Worm (Caenorhabditis elegans) whole organism, L3 larva: ENCODE results near the gene srh-56.

ENCODE experiments used
- ZK546.5 ChIP-seq: sonication (generic microtip); optimal IDR thresholded peaks from 2 replicates; lab custom pipeline; 2017; ENCODE audit warnings: missing biosample characterization, missing genetic modification characterization
- aly-2 ChIP-seq: fragments of 150-350 bp; optimal IDR thresholded peaks from 2 replicates; lab custom pipeline; 2014; ENCODE audit warnings: missing biosample characterization, missing genetic modification characterization
- ama-1 ChIP-seq: fragments of 150-350 bp; optimal IDR thresholded peaks from 2 replicates; lab custom pipeline; 2018
- ceh-16 ChIP-seq: sonication (generic microtip); optimal IDR thresholded peaks from 2 replicates; lab custom pipeline; 2017; ENCODE audit warnings: missing biosample characterization, missing genetic modification characterization
- ceh-28 ChIP-seq: fragments of 150-350 bp; optimal IDR thresholded peaks from 2 replicates; lab custom pipeline; 2014; ENCODE audit warnings: missing biosample characterization, missing genetic modification reagents, missing genetic modification characterization
- ceh-82 ChIP-seq: fragments of 150-350 bp; optimal IDR thresholded peaks from 2 replicates; lab custom pipeline; 2014; ENCODE audit warnings: missing biosample characterization, missing genetic modification characterization
- ceh-9 ChIP-seq: sonication (generic microtip); optimal IDR thresholded peaks from 2 replicates; lab custom pipeline; 2018; ENCODE audit warnings: missing biosample characterization, missing genetic modification characterization
- daf-12 ChIP-seq: fragments of 150-350 bp; optimal IDR thresholded peaks from 2 replicates; lab custom pipeline; 2014; ENCODE audit warnings: missing biosample characterization, missing genetic modification reagents, missing genetic modification characterization
- egl-27 ChIP-seq: sonication (generic microtip); optimal IDR thresholded peaks from 4 replicates; lab custom pipeline; 2017; ENCODE audit warnings: missing biosample characterization, missing genetic modification reagents, missing genetic modification characterization
- elt-1 ChIP-seq: fragments of 150-350 bp; optimal IDR thresholded peaks from 2 replicates; lab custom pipeline; 2014; ENCODE audit warnings: missing biosample characterization, missing genetic modification characterization
- elt-2 ChIP-seq: sonication (generic microtip); optimal IDR thresholded peaks from 2 replicates; lab custom pipeline; 2016; ENCODE audit warnings: missing genetic modification reagents, mild to moderate bottlenecking, missing genetic modification characterization, missing compliant biosample characterization
- elt-3 ChIP-seq, 3 experiments: fragments of 150-350 bp in 1 of 3; sonication (generic microtip) in 2 of 3; optimal IDR thresholded peaks; 2 replicates in 2 of 3; 4 replicates in 1 of 3; lab custom pipeline; 2014 to 2017; ENCODE audit warnings: missing biosample characterization in 3 of 3, missing genetic modification characterization in 3 of 3
- eor-1 ChIP-seq, 2 experiments: fragments of 150-350 bp; optimal IDR thresholded peaks; 2 replicates each; lab custom pipeline; 2014 to 2018; ENCODE audit warnings: missing biosample characterization in 2 of 2, missing genetic modification characterization in 2 of 2
- fkh-10 ChIP-seq: sonication (generic microtip); optimal IDR thresholded peaks from 2 replicates; lab custom pipeline; 2017; ENCODE audit warnings: missing biosample characterization, missing genetic modification reagents, missing genetic modification characterization
- fkh-2 ChIP-seq: fragments of 150-350 bp; optimal IDR thresholded peaks from 2 replicates; lab custom pipeline; 2014; ENCODE audit warnings: missing biosample characterization, missing genetic modification reagents, missing genetic modification characterization
- fos-1 ChIP-seq: fragments of 150-350 bp; optimal IDR thresholded peaks from 2 replicates; lab custom pipeline; 2014; ENCODE audit warnings: missing biosample characterization, missing genetic modification characterization
- jun-1 ChIP-seq: fragments of 150-350 bp; optimal IDR thresholded peaks from 2 replicates; lab custom pipeline; 2014; ENCODE audit warnings: missing biosample characterization, missing genetic modification reagents, missing genetic modification characterization
- lin-15B ChIP-seq: fragments of 150-350 bp; optimal IDR thresholded peaks from 2 replicates; lab custom pipeline; 2014; ENCODE audit warnings: missing biosample characterization, missing genetic modification characterization
- lin-39 ChIP-seq: fragments of 150-350 bp; optimal IDR thresholded peaks from 2 replicates; lab custom pipeline; 2018; ENCODE audit warnings: missing biosample characterization, missing genetic modification reagents, missing genetic modification characterization
- mml-1 ChIP-seq: fragments of 150-350 bp; sonication (generic microtip); optimal IDR thresholded peaks from 3 replicates; lab custom pipeline; 2014; ENCODE audit warnings: missing biosample characterization, missing genetic modification characterization
- nfya-1 ChIP-seq: sonication (generic microtip); optimal IDR thresholded peaks from 2 replicates; lab custom pipeline; 2017; ENCODE audit warnings: missing genetic modification characterization, mild to moderate bottlenecking, missing compliant biosample characterization, antibody characterized with exemption, moderate library complexity; ENCODE audit not compliant: insufficient read depth
- nhr-11 ChIP-seq: fragments of 150-350 bp; optimal IDR thresholded peaks from 2 replicates; lab custom pipeline; 2014; ENCODE audit warnings: missing biosample characterization, missing genetic modification characterization
- nhr-12 ChIP-seq: fragments of 150-350 bp; optimal IDR thresholded peaks from 2 replicates; lab custom pipeline; 2014; ENCODE audit warnings: missing biosample characterization, missing genetic modification characterization
- nhr-23 ChIP-seq: fragments of 150-350 bp; optimal IDR thresholded peaks from 2 replicates; lab custom pipeline; 2014; ENCODE audit warnings: missing biosample characterization, missing genetic modification reagents, missing genetic modification characterization
- nhr-28 ChIP-seq: fragments of 150-350 bp; optimal IDR thresholded peaks from 2 replicates; lab custom pipeline; 2014; ENCODE audit warnings: missing biosample characterization, missing genetic modification characterization
- nhr-67 ChIP-seq: fragments of 150-350 bp; optimal IDR thresholded peaks from 2 replicates; lab custom pipeline; 2014; ENCODE audit warnings: missing biosample characterization, missing genetic modification characterization
- nhr-76 ChIP-seq: fragments of 150-350 bp; sonication (generic microtip); optimal IDR thresholded peaks from 5 replicates; lab custom pipeline; 2014; ENCODE audit warnings: missing biosample characterization, missing genetic modification characterization
- nhr-77 ChIP-seq: fragments of 150-350 bp; optimal IDR thresholded peaks from 2 replicates; lab custom pipeline; 2014; ENCODE audit warnings: missing biosample characterization, missing genetic modification characterization
- pha-4 ChIP-seq: fragments of 150-350 bp; optimal IDR thresholded peaks from 2 replicates; lab custom pipeline; 2014; ENCODE audit warnings: missing biosample characterization, missing genetic modification reagents, missing genetic modification characterization
- sea-2 ChIP-seq: fragments of 150-350 bp; sonication (generic microtip); optimal IDR thresholded peaks from 4 replicates; lab custom pipeline; 2014; ENCODE audit warnings: missing biosample characterization, missing genetic modification reagents, missing genetic modification characterization
- snpc-4 ChIP-seq: fragments of 150-350 bp; optimal IDR thresholded peaks from 2 replicates; lab custom pipeline; 2014; ENCODE audit warnings: missing biosample characterization, missing genetic modification characterization
- tbx-2 ChIP-seq: sonication (generic microtip); optimal IDR thresholded peaks from 2 replicates; lab custom pipeline; 2016; ENCODE audit warnings: mild to moderate bottlenecking, missing genetic modification characterization, missing compliant biosample characterization
- unc-39 ChIP-seq: sonication (generic microtip); optimal IDR thresholded peaks from 4 replicates; lab custom pipeline; 2017; ENCODE audit warnings: missing biosample characterization, missing genetic modification characterization
- zag-1 ChIP-seq: fragments of 150-350 bp; optimal IDR thresholded peaks from 2 replicates; lab custom pipeline; 2014; ENCODE audit warnings: missing biosample characterization, missing genetic modification characterization
- ztf-11 ChIP-seq: fragments of 150-350 bp; optimal IDR thresholded peaks from 2 replicates; lab custom pipeline; 2014; ENCODE audit warnings: missing biosample characterization, missing genetic modification characterization
- ztf-4 ChIP-seq: fragments of 150-350 bp; optimal IDR thresholded peaks from 2 replicates; lab custom pipeline; 2014; ENCODE audit warnings: missing biosample characterization, missing genetic modification characterization

Gene srh-56

ce11 chrV:2771560-2771959 lies at the start of gene srh-56:
Gene srh-56 (plus strand): TSS chrV:2771860.
- TF ChIP-seq ceh-9 (tag; lab: Kevin White, UChicago) (no peak), ZK546.5 (tag; lab: Kevin White, UChicago) (no peak), tbx-2 (tag; lab: Kevin White, UChicago) (no peak), elt-1 (no peak), ceh-28 (tag; lab: Kevin White, UChicago) (no peak), fos-1 (tag; lab: Kevin White, UChicago) (no peak), nhr-67 (tag; lab: Kevin White, UChicago) (no peak), zag-1 (no peak), fkh-2 (tag; lab: Kevin White, UChicago) (no peak), nhr-28 (tag; lab: Kevin White, UChicago) (no peak), nhr-23 (tag; lab: Kevin White, UChicago) (no peak), sea-2 (GFP tag; lab: Kevin White, UChicago) (no peak), egl-27 (tag; lab: Kevin White, UChicago) (no peak), nhr-12 (no peak), nhr-77 (no peak), aly-2 (no peak), pha-4 (no peak), nhr-11 (tag; lab: Kevin White, UChicago) (no peak), lin-39 (no peak), ceh-16 (no peak)

ce11 chrV:2722555-2722954 lies 49.1 kb upstream of the srh-56 start, which contains the start of gene srg-60:
Gene srg-60 (minus strand): TSS chrV:2722655.
- TF ChIP-seq nhr-67 (tag; lab: Kevin White, UChicago): no peak
- TF ChIP-seq ceh-9 (tag; lab: Kevin White, UChicago): no peak
- no peak for TF ChIP-seq daf-12
- no peak for TF ChIP-seq ZK546.5 (tag; lab: Kevin White, UChicago)
- TF ChIP-seq pha-4: no peak
- TF ChIP-seq nhr-76 (tag; lab: Kevin White, UChicago): no peak
- no peak for TF ChIP-seq elt-2 (tag; lab: Kevin White, UChicago)
- TF ChIP-seq ztf-4 (tag; lab: Kevin White, UChicago): no peak
- TF ChIP-seq tbx-2 (tag; lab: Kevin White, UChicago): no peak
- no peak for TF ChIP-seq elt-1
- TF ChIP-seq ztf-11 (tag; lab: Kevin White, UChicago): no peak

- TF ChIP-seq pha-4 (no peak), ztf-4 (tag; lab: Kevin White, UChicago) (no peak), nhr-12 (no peak)
- TF ChIP-seq, all 47 proteins: peak for 0
These were observed 46.4 kb upstream of the srh-56 start, which contains the start of gene srg-59 for ce11 chrV:2725225-2725624. Gene srg-59 (minus strand): TSS chrV:2725325.

ce11 chrV:2727101-2727500 lies 44.6 kb upstream of the srh-56 start, which contains the start of gene str-13:
Gene str-13 (minus strand): TSS chrV:2727201.
- TF ChIP-seq snpc-4 (tag; lab: Kevin White, UChicago) (no peak), eor-1 (tag; optimal IDR thresholded peaks at IDR 0.05; lab: Kevin White, UChicago) (no peak), sea-2 (GFP tag; lab: Kevin White, UChicago) (no peak), aly-2 (no peak), nhr-11 (tag; lab: Kevin White, UChicago) (no peak), fkh-10 (GFP tag; lab: Kevin White, UChicago) (no peak), nhr-67 (tag; lab: Kevin White, UChicago) (no peak), ceh-82 (no peak), daf-12 (no peak), mml-1 (tag; lab: Kevin White, UChicago) (no peak), elt-3 (tag; optimal IDR thresholded peaks at IDR 0.05; lab: Kevin White, UChicago) (no peak), nfya-1 (no peak), ama-1 (lab: Kevin White, UChicago) (no peak), nhr-12 (no peak), jun-1 (tag; lab: Kevin White, UChicago) (no peak), nhr-28 (tag; lab: Kevin White, UChicago) (no peak), lin-15B (tag; lab: Kevin White, UChicago) (no peak), ZK546.5 (tag; lab: Kevin White, UChicago) (no peak), ceh-16 (no peak), fos-1 (tag; lab: Kevin White, UChicago) (no peak)

ce11 chrV:2728236-2728635 lies 43.4 kb upstream of the srh-56 start, which contains the start of gene str-33:
Gene str-33 (plus strand): TSS chrV:2728536.
- no peak for TF ChIP-seq jun-1 (tag; lab: Kevin White, UChicago)
- no peak for TF ChIP-seq unc-39
- TF ChIP-seq tbx-2 (tag; lab: Kevin White, UChicago): no peak
- TF ChIP-seq ama-1 (lab: Kevin White, UChicago): no peak
